Fruit fly (Drosophila melanogaster) whole organism, embryonic: Measurements from ENCODE around the gene CG5986.

ENCODE experiments used
- Atf3 ChIP-seq: fragments of 200-800 bp; sonication (Bioruptor generic); optimal IDR thresholded peaks from 3 replicates; lab custom pipeline; 2016; ENCODE audit warnings: missing biosample characterization, missing genetic modification characterization
- CG10321 ChIP-seq: fragments of 200-800 bp; sonication (Bioruptor generic); IDR thresholded peaks from 2 replicates; pipeline ENCODE4 v1.3.6; 2022; ENCODE audit warnings: missing biosample characterization, missing genetic modification characterization
- CG10543 ChIP-seq: fragments of 200-800 bp; sonication (Bioruptor generic); optimal IDR thresholded peaks from 3 replicates; lab custom pipeline; 2017; ENCODE audit warnings: missing biosample characterization, mild to moderate bottlenecking, missing genetic modification characterization, moderate library complexity
- CG1233 ChIP-seq: fragments of 200-800 bp; sonication (Bioruptor generic); optimal IDR thresholded peaks from 4 replicates; lab custom pipeline; 2018; ENCODE audit warnings: missing biosample characterization, mild to moderate bottlenecking, missing genetic modification characterization
- CG13624 ChIP-seq: fragments of 200-800 bp; sonication (Bioruptor generic); optimal IDR thresholded peaks from 2 replicates; lab custom pipeline; 2016; ENCODE audit warnings: missing biosample characterization, missing genetic modification characterization
- CG15479 ChIP-seq: fragments of 200-800 bp; sonication (Bioruptor generic); optimal IDR thresholded peaks from 3 replicates; lab custom pipeline; 2019; ENCODE audit warnings: missing biosample characterization, mild to moderate bottlenecking, missing genetic modification characterization, moderate library complexity
- CG15514 ChIP-seq: fragments of 200-800 bp; sonication (Bioruptor generic); optimal IDR thresholded peaks from 3 replicates; lab custom pipeline; 2017; ENCODE audit warnings: missing biosample characterization, missing genetic modification characterization, mild to moderate bottlenecking, moderate library complexity, missing genetic modification reagents
- CG15696 ChIP-seq: fragments of 200-800 bp; sonication (Bioruptor generic); optimal IDR thresholded peaks from 2 replicates; lab custom pipeline; 2019; ENCODE audit warnings: missing biosample characterization, mild to moderate bottlenecking, missing genetic modification characterization, moderate library complexity
- CG18764 ChIP-seq: fragments of 200-800 bp; sonication (Bioruptor generic); optimal IDR thresholded peaks from 3 replicates; lab custom pipeline; 2016; ENCODE audit warnings: missing biosample characterization, missing genetic modification characterization
- CG2120 ChIP-seq: fragments of 200-800 bp; sonication (Bioruptor generic); optimal IDR thresholded peaks from 3 replicates; lab custom pipeline; 2016; ENCODE audit warnings: missing biosample characterization, missing genetic modification characterization
- CG5245 ChIP-seq: fragments of 200-800 bp; sonication (Bioruptor generic); optimal IDR thresholded peaks from 3 replicates; lab custom pipeline; 2016; ENCODE audit warnings: missing biosample characterization, missing genetic modification characterization
- CG7271 ChIP-seq: fragments of 200-800 bp; sonication (Bioruptor generic); optimal IDR thresholded peaks from 2 replicates; lab custom pipeline; 2018; ENCODE audit warnings: missing biosample characterization, mild to moderate bottlenecking, missing genetic modification characterization, moderate library complexity
- H2.0 ChIP-seq: fragments of 200-800 bp; sonication (Bioruptor generic); IDR thresholded peaks from 2 replicates; pipeline ENCODE4 v1.3.6; 2022; ENCODE audit warnings: missing biosample characterization, missing genetic modification characterization
- HHEX ChIP-seq: fragments of 200-800 bp; sonication (Bioruptor generic); optimal IDR thresholded peaks from 3 replicates; lab custom pipeline; 2017; ENCODE audit warnings: missing biosample characterization, mild to moderate bottlenecking, missing genetic modification characterization, missing genetic modification reagents
- amos ChIP-seq: fragments of 200-800 bp; sonication (Bioruptor generic); IDR thresholded peaks from 2 replicates; pipeline ENCODE4 v1.3.6; 2022; ENCODE audit warnings: missing biosample characterization, missing genetic modification characterization; ENCODE audit not compliant: partially characterized antibody
- bcd ChIP-seq: fragments of 200-800 bp; sonication (Bioruptor generic); optimal IDR thresholded peaks from 2 replicates; lab custom pipeline; 2017; ENCODE audit warnings: missing biosample characterization, mild to moderate bottlenecking, missing genetic modification characterization
- chinmo ChIP-seq: fragments of 200-800 bp; sonication (Bioruptor generic); IDR thresholded peaks from 4 replicates; pipeline ENCODE4 v1.3.6; 2022; ENCODE audit warnings: missing biosample characterization, missing genetic modification characterization; ENCODE audit not compliant: partially characterized antibody
- chm ChIP-seq: fragments of 200-800 bp; sonication (Bioruptor generic); IDR thresholded peaks from 2 replicates; pipeline ENCODE4 v1.3.6; 2022; ENCODE audit warnings: missing biosample characterization, missing genetic modification characterization
- crol ChIP-seq: fragments of 200-800 bp; sonication (Bioruptor generic); IDR thresholded peaks from 2 replicates; pipeline ENCODE4 v1.3.6; 2022; ENCODE audit warnings: missing biosample characterization, missing genetic modification characterization
- cwo ChIP-seq: fragments of 200-800 bp; sonication (Bioruptor generic); optimal IDR thresholded peaks from 3 replicates; lab custom pipeline; 2017; ENCODE audit warnings: missing biosample characterization, missing genetic modification characterization, mild to moderate bottlenecking, moderate library complexity, missing genetic modification reagents
- dpn ChIP-seq, 2 experiments: fragments of 200-800 bp; sonication (Bioruptor generic); optimal IDR thresholded peaks; 3 replicates each; lab custom pipeline; 2016; ENCODE audit warnings: missing biosample characterization in 2 of 2, missing genetic modification characterization in 2 of 2
- fru ChIP-seq: fragments of >200 bp; optimal IDR thresholded peaks from 2 replicates; lab custom pipeline; 2017
- ftz-f1 ChIP-seq: fragments of 200-800 bp; sonication (Bioruptor generic); optimal IDR thresholded peaks from 2 replicates; lab custom pipeline; 2016; ENCODE audit warnings: missing biosample characterization, missing genetic modification characterization
- grn ChIP-seq: fragments of 200-800 bp; sonication (Bioruptor generic); optimal IDR thresholded peaks from 3 replicates; lab custom pipeline; 2017; ENCODE audit warnings: missing biosample characterization, missing genetic modification characterization
- gsb-n ChIP-seq: fragments of 200-800 bp; sonication (Bioruptor generic); optimal IDR thresholded peaks from 3 replicates; lab custom pipeline; 2018; ENCODE audit warnings: missing biosample characterization, mild to moderate bottlenecking, missing genetic modification characterization
- hbn ChIP-seq: fragments of 200-800 bp; sonication (Bioruptor generic); IDR thresholded peaks from 2 replicates; pipeline ENCODE4 v1.3.6; 2022; ENCODE audit warnings: missing biosample characterization, missing genetic modification characterization; ENCODE audit not compliant: partially characterized antibody
- her ChIP-seq: fragments of 200-800 bp; sonication (Bioruptor generic); optimal IDR thresholded peaks from 2 replicates; lab custom pipeline; 2016; ENCODE audit warnings: missing biosample characterization, missing genetic modification characterization
- kah ChIP-seq: fragments of 200-800 bp; sonication (Bioruptor generic); optimal IDR thresholded peaks from 2 replicates; lab custom pipeline; 2018; ENCODE audit warnings: missing biosample characterization, mild to moderate bottlenecking, missing genetic modification characterization
- kay ChIP-seq: fragments of 200-800 bp; sonication (Bioruptor generic); optimal IDR thresholded peaks from 2 replicates; lab custom pipeline; 2016; ENCODE audit warnings: missing biosample characterization, missing genetic modification characterization
- ken ChIP-seq: fragments of 200-800 bp; sonication (Bioruptor generic); IDR thresholded peaks from 3 replicates; pipeline ENCODE4 v1.3.6; 2022; ENCODE audit warnings: missing biosample characterization, missing genetic modification characterization
- kni ChIP-seq: fragments of 200-800 bp; sonication (Bioruptor generic); optimal IDR thresholded peaks from 3 replicates; lab custom pipeline; 2017; ENCODE audit warnings: mild to moderate bottlenecking, missing biosample characterization, missing genetic modification reagents, missing genetic modification characterization
- lola ChIP-seq, 3 experiments: fragments of >200 bp in 2 of 3; fragments of 200-800 bp in 1 of 3; sonication (Bioruptor generic) in 1 of 3; optimal IDR thresholded peaks; 2 replicates each; lab custom pipeline; 2017 to 2019; ENCODE audit warnings: missing biosample characterization in 3 of 3, missing genetic modification characterization in 3 of 3, mild to moderate bottlenecking in 1 of 3, moderate library complexity in 1 of 3
- nau ChIP-seq: fragments of 200-800 bp; sonication (Bioruptor generic); optimal IDR thresholded peaks from 3 replicates; lab custom pipeline; 2017; ENCODE audit warnings: missing biosample characterization, mild to moderate bottlenecking, missing genetic modification characterization, missing genetic modification reagents
- odd ChIP-seq: fragments of 200-800 bp; sonication (Bioruptor generic); optimal IDR thresholded peaks from 2 replicates; lab custom pipeline; 2017; ENCODE audit warnings: missing biosample characterization, mild to moderate bottlenecking, missing genetic modification characterization
- pan ChIP-seq, 4 experiments: fragments of >200 bp in 3 of 4; fragments of 200-800 bp in 1 of 4; sonication (Bioruptor generic) in 1 of 4; optimal IDR thresholded peaks in 3 of 4; IDR thresholded peaks in 1 of 4; 2 replicates each; pipeline versions ENCODE4 v1.3.6 to Lab custom; 2017 to 2022; ENCODE audit warnings: missing biosample characterization in 2 of 4, missing genetic modification characterization in 2 of 4, mixed read lengths in 1 of 4
- pb ChIP-seq: fragments of 200-800 bp; sonication (Bioruptor generic); optimal IDR thresholded peaks from 3 replicates; lab custom pipeline; 2016; ENCODE audit warnings: missing biosample characterization, missing genetic modification characterization
- pita ChIP-seq: fragments of 200-800 bp; sonication (Bioruptor generic); optimal IDR thresholded peaks from 2 replicates; lab custom pipeline; 2017; ENCODE audit warnings: missing biosample characterization, mild to moderate bottlenecking, missing genetic modification characterization
- prd ChIP-seq, 3 experiments: fragments of >200 bp in 2 of 3; fragments of 200-800 bp in 1 of 3; sonication (Bioruptor generic) in 1 of 3; optimal IDR thresholded peaks in 2 of 3; IDR thresholded peaks in 1 of 3; 2 replicates in 2 of 3; 3 replicates in 1 of 3; pipeline versions ENCODE4 v1.3.6 to Lab custom; 2017 to 2022; ENCODE audit warnings: missing biosample characterization in 1 of 3, missing genetic modification characterization in 1 of 3
- rib ChIP-seq: fragments of 200-800 bp; sonication (Bioruptor generic); IDR thresholded peaks from 2 replicates; pipeline ENCODE4 v1.3.6; 2022; ENCODE audit warnings: missing biosample characterization, missing genetic modification characterization
- salm ChIP-seq: fragments of 200-800 bp; sonication (Bioruptor generic); optimal IDR thresholded peaks from 2 replicates; lab custom pipeline; 2018; ENCODE audit warnings: missing biosample characterization, mild to moderate bottlenecking, missing genetic modification characterization
- sd ChIP-seq: fragments of 200-800 bp; sonication (Bioruptor generic); optimal IDR thresholded peaks from 3 replicates; lab custom pipeline; 2018; ENCODE audit warnings: missing biosample characterization, mild to moderate bottlenecking, missing genetic modification characterization, moderate library complexity
- ttk ChIP-seq: fragments of 200-800 bp; sonication (Bioruptor generic); IDR thresholded peaks from 2 replicates; pipeline ENCODE4 v2.1.2; 2022; ENCODE audit warnings: missing biosample characterization, missing genetic modification characterization

Gene CG5986

dm6 chr3R:24025715-24026467 lies 21.7 kb upstream of the CG5986 start (continued):
- TF ChIP-seq dpn (GFP tag; optimal IDR thresholded peaks at IDR 0.05; lab: Kevin White, UChicago): peak; percentile 30 to 35
- no peak for TF ChIP-seq CG18764
- no peak for TF ChIP-seq CG7271 (tag; lab: Kevin White, UChicago)

dm6 chr3R:24026503-24026902 lies 21.1 kb upstream of the CG5986 start:
- TF ChIP-seq cwo (peak; percentile 51), bcd (GFP tag; lab: Kevin White, UChicago) (no peak), sd (tag; lab: Kevin White, UChicago) (peak; percentile 71), amos (0 out of 2 replicates have a peak, but pooled peaks have one; percentile 8), crol (GFP tag; lab: Robert Waterston, UW) (peak; percentile 48), chinmo (GFP tag; lab: Robert Waterston, UW) (0 out of 4 replicates have a peak, but pooled peaks have one; percentile 41), H2.0 (GFP tag; lab: Robert Waterston, UW) (no peak), chm (GFP tag; lab: Robert Waterston, UW) (no peak), CG10543 (GFP tag; lab: Kevin White, UChicago) (peak; percentile 68), nau (GFP tag; lab: Kevin White, UChicago) (peak; percentile 78), ftz-f1 (peak; percentile 66)

DNA sequence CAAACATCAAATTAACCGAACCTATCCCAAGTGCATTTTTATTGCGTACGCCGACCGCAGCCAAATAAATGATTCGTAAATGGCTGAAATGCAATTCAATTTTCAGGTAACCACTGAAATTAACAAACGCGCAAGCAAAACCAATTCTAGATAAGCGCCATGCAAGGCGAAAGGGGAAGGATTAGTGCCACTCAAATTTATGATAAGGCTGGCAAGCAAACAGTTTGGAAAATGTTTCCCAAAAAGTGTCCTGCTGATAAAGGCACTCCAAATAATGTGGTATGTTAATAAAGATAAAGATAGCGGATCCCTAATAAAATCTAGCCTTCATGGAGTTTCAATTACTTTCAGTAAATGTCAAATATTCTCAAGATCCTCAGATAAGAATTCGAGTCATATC lies 20.4 kb upstream of the CG5986 start:
- peak; percentile 7 for TF ChIP-seq grn
- no peak for TF ChIP-seq CG13624
- no peak for TF ChIP-seq kah
- TF ChIP-seq ttk (GFP tag; lab: Robert Waterston, UW): no peak
- TF ChIP-seq prd (optimal IDR thresholded peaks at IDR 0.05; lab: Kevin White, UChicago): no peak
- no peak for TF ChIP-seq prd (GFP tag; IDR thresholded peaks at IDR 0.05; lab: Robert Waterston, UW)
- no peak for TF ChIP-seq amos
- peak; percentile 92 for TF ChIP-seq CG15479 (GFP tag; lab: Kevin White, UChicago)
- no peak for TF ChIP-seq CG5245

dm6 chr3R:24031019-24031824 lies 16.4 kb upstream of the CG5986 start:
- TF ChIP-seq fru (lab: Kevin White, UChicago): no peak
- no peak for TF ChIP-seq CG1233 (GFP tag; lab: Kevin White, UChicago)
- TF ChIP-seq lola (GFP tag; optimal IDR thresholded peaks at IDR 0.05; lab: Kevin White, UChicago): no peak
- TF ChIP-seq CG15514: no peak
- no peak for TF ChIP-seq CG18764
- TF ChIP-seq ttk (GFP tag; lab: Robert Waterston, UW): no peak
- peak; percentile 98 for TF ChIP-seq rib (GFP tag; lab: Robert Waterston, UW)
- peak; percentile 28 for TF ChIP-seq kni (GFP tag; lab: Kevin White, UChicago)
- no peak for TF ChIP-seq odd (GFP tag; lab: Kevin White, UChicago)
- no peak for TF ChIP-seq CG15696 (tag; lab: Kevin White, UChicago)
- no peak for TF ChIP-seq pb
- TF ChIP-seq Atf3 (GFP tag; lab: Kevin White, UChicago): no peak
- no peak for TF ChIP-seq HHEX (GFP tag; lab: Kevin White, UChicago)
- TF ChIP-seq CG10321 (GFP tag; lab: Robert Waterston, UW): no peak
- no peak for TF ChIP-seq kay (GFP tag; lab: Kevin White, UChicago)
- no peak for TF ChIP-seq hbn
- no peak for TF ChIP-seq salm
- no peak for TF ChIP-seq pan (optimal IDR thresholded peaks at IDR 0.05; lab: Kevin White, UChicago)
- peak in 1 of 2 experiments; percentile 17 for TF ChIP-seq pan (GFP tag; optimal IDR thresholded peaks at IDR 0.05 in 1 of 2, IDR thresholded peaks at IDR 0.05 in 1 of 2)
- TF ChIP-seq CG2120: no peak
- TF ChIP-seq gsb-n (tag; lab: Kevin White, UChicago): peak; percentile 14
- TF ChIP-seq pita: no peak
- 0 out of 3 replicates have a peak, but pooled peaks have one; percentile 7 for TF ChIP-seq ken
- no peak for TF ChIP-seq her
